Worm (Caenorhabditis elegans): Measurements from ENCODE around the gene D2062.13.

The D2062.13 gene

DNA sequence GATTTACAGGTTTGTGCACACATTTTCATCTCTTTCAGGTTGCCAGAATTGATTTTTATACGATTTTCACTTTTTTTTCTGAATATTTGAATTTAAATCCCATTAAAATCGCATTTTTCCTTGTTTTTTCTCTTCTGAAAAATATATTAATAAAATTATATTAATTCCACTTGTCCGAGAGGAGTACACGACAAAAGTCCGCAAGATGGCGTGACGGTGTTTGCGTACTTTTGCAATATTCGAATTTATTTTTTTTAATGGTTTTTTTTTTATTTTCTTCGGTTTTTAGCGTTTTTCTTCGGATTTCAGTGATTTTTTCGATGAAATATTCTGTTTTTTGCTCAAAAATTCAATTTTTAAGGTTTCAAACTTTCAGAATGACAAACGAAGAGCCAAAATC lies 47.5 kb upstream of the D2062.13 start, which contains the start of gene usp-39 (continued):
- TF ChIP-seq pha-4 (GFP tag; IDR thresholded peaks at IDR 0.05): peak; percentile 61; the same call in 1 of the 2 replicates
- TF ChIP-seq pha-4 (tag; optimal IDR thresholded peaks at IDR 0.05): no peak
- peak; percentile 46; the same call in 1 of the 2 replicates for TF ChIP-seq vab-7 (GFP tag; IDR thresholded peaks at IDR 0.05)
- peak; percentile 55; the same call in 1 of the 2 replicates for TF ChIP-seq snpc-1.2 (GFP tag; IDR thresholded peaks at IDR 0.05)
- no peak for TF ChIP-seq dmd-9 (GFP tag; IDR thresholded peaks at IDR 0.05)
- no peak for TF ChIP-seq nhr-25 (tag; optimal IDR thresholded peaks at IDR 0.05; ENCODE audit: borderline replicate concordance, insufficient read depth)
- peak; percentile 57 for TF ChIP-seq hlh-30 (tag; optimal IDR thresholded peaks at IDR 0.05; ENCODE audit: insufficient read depth)
- TF ChIP-seq attf-4 (tag; optimal IDR thresholded peaks at IDR 0.05): no peak
- peak; percentile 44 for TF ChIP-seq fkh-10 (GFP tag; optimal IDR thresholded peaks at IDR 0.05)

DNA sequence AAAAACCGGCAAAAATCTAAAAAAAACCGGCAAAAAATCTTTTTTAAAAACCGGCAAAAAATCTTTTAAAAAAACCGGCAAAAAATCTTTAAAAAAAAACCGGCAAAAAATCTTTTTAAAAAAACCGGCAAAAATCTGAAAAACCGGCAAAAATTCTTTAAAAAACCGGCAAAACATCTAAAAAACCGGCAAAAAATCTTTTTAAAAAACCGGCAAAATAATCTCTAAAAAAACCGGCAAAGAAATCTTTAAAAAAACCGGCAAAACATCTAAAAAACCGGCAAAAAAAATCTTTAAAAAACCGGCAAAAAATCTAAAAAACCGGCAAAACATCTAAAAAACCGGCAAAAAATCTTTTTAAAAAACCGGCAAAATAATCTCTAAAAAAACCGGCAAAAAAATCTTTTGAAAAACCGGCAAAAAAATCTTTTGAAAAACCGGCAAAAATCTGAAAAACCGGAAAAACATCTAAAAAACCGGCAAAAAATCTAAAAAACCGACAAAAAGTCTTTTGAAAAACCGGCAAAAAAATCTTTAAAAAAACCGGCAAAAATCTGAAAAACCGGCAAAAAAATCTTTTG lies 41.9 kb upstream of the D2062.13 start:
- peak; percentile 22 for TF ChIP-seq aha-1 (tag)

DNA sequence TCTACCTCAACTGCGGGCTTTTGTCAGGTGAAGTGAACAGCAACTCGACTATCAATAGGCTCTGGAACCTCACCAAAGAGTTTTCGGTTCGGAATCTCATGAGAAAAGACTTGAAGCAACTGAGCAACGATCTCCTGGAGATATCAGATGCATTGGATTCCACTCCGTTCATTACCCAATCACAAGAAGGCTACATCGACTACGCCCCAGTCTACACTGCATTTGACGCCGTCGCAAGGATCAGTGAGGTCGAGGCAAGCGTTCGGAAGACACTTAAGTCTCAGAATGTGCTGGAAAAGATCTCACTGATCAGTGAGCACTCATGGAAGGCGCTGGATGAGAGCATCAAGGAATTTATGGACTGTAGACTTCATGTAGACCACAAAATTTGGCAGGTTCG lies 34.2 kb upstream of the D2062.13 start:
- TF ChIP-seq daf-19 (GFP tag; conservative IDR thresholded peaks at IDR 0.05) (no peak), aha-1 (tag) (peak; percentile 91)

DNA sequence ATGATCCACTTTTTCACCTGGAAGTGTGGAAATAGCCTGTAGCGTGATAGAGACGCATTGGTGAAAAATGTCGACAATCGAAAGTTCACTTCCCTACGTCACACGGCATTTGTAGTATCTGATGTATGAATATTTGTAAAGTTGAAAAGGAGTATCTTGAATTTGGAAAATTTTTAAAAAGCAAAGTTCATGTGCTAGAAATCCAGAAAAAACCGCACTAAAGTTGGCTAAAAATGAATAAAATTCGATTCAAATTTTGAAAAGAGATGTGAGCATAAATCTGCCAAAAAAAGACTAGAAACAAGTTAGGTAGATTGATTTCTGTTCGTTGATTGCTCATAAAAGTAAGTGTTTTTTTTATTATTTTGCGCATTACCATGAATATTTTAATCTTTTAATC lies 29.3 kb upstream of the D2062.13 start, which contains the start of gene sri-74:
TSS of gene sri-74 (minus strand) at position 101 of the 400 bp plus-strand sequence.
- TF ChIP-seq fkh-10 (GFP tag; optimal IDR thresholded peaks at IDR 0.05): no peak
- TF ChIP-seq ZK546.5 (tag; optimal IDR thresholded peaks at IDR 0.05): no peak
- no peak for TF ChIP-seq attf-4 (tag; optimal IDR thresholded peaks at IDR 0.05)
- no peak for TF ChIP-seq mep-1 (tag; optimal IDR thresholded peaks at IDR 0.05)
- TF ChIP-seq tag-97 (GFP tag; IDR thresholded peaks at IDR 0.05): no peak
- TF ChIP-seq hif-1 (tag; optimal IDR thresholded peaks at IDR 0.05): no peak
- no peak for TF ChIP-seq ceh-82 (tag; optimal IDR thresholded peaks at IDR 0.05)
- no peak for TF ChIP-seq tra-1 (GFP tag; IDR thresholded peaks at IDR 0.05)
- no peak for TF ChIP-seq saeg-2 (GFP tag; IDR thresholded peaks at IDR 0.05)
- no peak for TF ChIP-seq zip-11 (GFP tag; IDR thresholded peaks at IDR 0.05)
- TF ChIP-seq mdt-29 (GFP tag; IDR thresholded peaks at IDR 0.05): no peak
- TF ChIP-seq zag-1 (tag; optimal IDR thresholded peaks at IDR 0.05): no peak
- no peak for TF ChIP-seq lin-39 (tag; optimal IDR thresholded peaks at IDR 0.05)
- TF ChIP-seq jun-1 (tag; optimal IDR thresholded peaks at IDR 0.05): no peak
- no peak for TF ChIP-seq nhr-10 (tag; optimal IDR thresholded peaks at IDR 0.05)

ce11 chrII:2585493-2585892 lies 26.9 kb upstream of the D2062.13 start, which contains the start of gene sri-36:
sri-36 (minus strand) TSS chrII:2585593.
- TF ChIP-seq dve-1 (tag; optimal IDR thresholded peaks at IDR 0.05; ENCODE audit: insufficient read depth) (no peak), aha-1 (tag) (peak; percentile 9)

ce11 chrII:2586861-2587554 lies 25.4 kb upstream of the D2062.13 start, which contains the start of the genes F33H12.7 and sri-39:
F33H12.7 (minus strand) TSS chrII:2586911.
sri-39 (plus strand) TSS chrII:2587504.
- no peak for TF ChIP-seq ces-1 (GFP tag; optimal IDR thresholded peaks at IDR 0.05)
- peak in 1 of 2 experiments; percentile 75 for TF ChIP-seq lsy-2 (tag; optimal IDR thresholded peaks at IDR 0.05)
- 0 out of 2 replicates have a peak, but pooled peaks have one; percentile 9 for TF ChIP-seq lin-1 (GFP tag; IDR thresholded peaks at IDR 0.05)
- peak; percentile 38 for TF ChIP-seq nhr-77 (tag; optimal IDR thresholded peaks at IDR 0.05)
- TF ChIP-seq hlh-11 (tag; optimal IDR thresholded peaks at IDR 0.05): peak; percentile 57
- peak; percentile 52 for TF ChIP-seq dmd-6 (GFP tag; IDR thresholded peaks at IDR 0.05)
- 0 out of 2 replicates have a peak, but pooled peaks have one; percentile 10 for TF ChIP-seq nhr-42 (GFP tag; IDR thresholded peaks at IDR 0.05)
- TF ChIP-seq R02D3.7 (tag; optimal IDR thresholded peaks at IDR 0.05): no peak
- no peak for TF ChIP-seq snpc-1.2 (GFP tag; IDR thresholded peaks at IDR 0.05)
- TF ChIP-seq spr-1 (tag; optimal IDR thresholded peaks at IDR 0.05): no peak
- peak; percentile 87 for TF ChIP-seq pqm-1 (tag; optimal IDR thresholded peaks at IDR 0.05)
- peak; percentile 81 for TF ChIP-seq nhr-28 (tag; optimal IDR thresholded peaks at IDR 0.05)
- no peak for TF ChIP-seq daf-16 (GFP tag; optimal IDR thresholded peaks at IDR 0.05)
- peak; percentile 13 for TF ChIP-seq daf-16 (tag; optimal IDR thresholded peaks at IDR 0.05)
- peak; percentile 73 for TF ChIP-seq nhr-102 (tag; optimal IDR thresholded peaks at IDR 0.05)
- TF ChIP-seq nhr-6 (tag; optimal IDR thresholded peaks at IDR 0.05): peak; percentile 29
- TF ChIP-seq mes-2 (tag; optimal IDR thresholded peaks at IDR 0.05; ENCODE audit: poor library complexity, severe bottlenecking): no peak
